Worm (Caenorhabditis elegans) whole organism, late embryonic: Measurements from ENCODE around the gene Y39A1A.21.

Experiments used
- C08G9.2 ChIP-seq: sonication (generic microtip); optimal IDR thresholded peaks from 2 replicates; lab custom pipeline; 2016; ENCODE audit warnings: mild to moderate bottlenecking, missing genetic modification characterization, moderate library complexity, missing compliant biosample characterization
- K02D7.2 ChIP-seq: sonication (generic microtip); optimal IDR thresholded peaks from 2 replicates; lab custom pipeline; 2017; ENCODE audit warnings: mild to moderate bottlenecking, missing genetic modification characterization, missing compliant biosample characterization
- Y22D7AL.16 ChIP-seq: sonication (generic microtip); optimal IDR thresholded peaks from 2 replicates; lab custom pipeline; 2016; ENCODE audit warnings: missing genetic modification characterization, missing compliant biosample characterization
- ama-1 ChIP-seq: fragments of 150-350 bp; optimal IDR thresholded peaks from 2 replicates; lab custom pipeline; 2014
- ceh-14 ChIP-seq: sonication (generic microtip); optimal IDR thresholded peaks from 2 replicates; lab custom pipeline; 2016; ENCODE audit warnings: missing genotype, missing genetic modification characterization, missing compliant biosample characterization
- ceh-18 ChIP-seq: sonication (generic microtip); optimal IDR thresholded peaks from 2 replicates; lab custom pipeline; 2016; ENCODE audit warnings: missing genetic modification characterization, missing compliant biosample characterization
- ceh-2 ChIP-seq: sonication (generic microtip); optimal IDR thresholded peaks from 2 replicates; lab custom pipeline; 2016; ENCODE audit warnings: missing genotype, missing genetic modification characterization, missing compliant biosample characterization
- ceh-22 ChIP-seq: sonication (generic microtip); optimal IDR thresholded peaks from 2 replicates; lab custom pipeline; 2017; ENCODE audit warnings: missing biosample characterization, missing genetic modification characterization
- ceh-30 ChIP-seq: fragments of 150-350 bp; optimal IDR thresholded peaks from 2 replicates; lab custom pipeline; 2014; ENCODE audit warnings: missing biosample characterization, missing genetic modification characterization
- ceh-31 ChIP-seq: sonication (generic microtip); optimal IDR thresholded peaks from 2 replicates; lab custom pipeline; 2016; ENCODE audit warnings: missing genetic modification characterization, missing compliant biosample characterization
- ceh-34 ChIP-seq: sonication (generic microtip); optimal IDR thresholded peaks from 2 replicates; lab custom pipeline; 2016; ENCODE audit warnings: mild to moderate bottlenecking, missing genetic modification characterization, missing compliant biosample characterization
- ceh-48 ChIP-seq: sonication (generic microtip); optimal IDR thresholded peaks from 2 replicates; lab custom pipeline; 2016; ENCODE audit warnings: missing genetic modification characterization, inconsistent platforms, missing compliant biosample characterization
- ceh-6 ChIP-seq: fragments of 200-800 bp; sonication (Bioruptor generic); optimal IDR thresholded peaks from 2 replicates; lab custom pipeline; 2018; ENCODE audit warnings: mild to moderate bottlenecking, missing genetic modification characterization, missing compliant biosample characterization
- ceh-9 ChIP-seq: sonication (generic microtip); optimal IDR thresholded peaks from 2 replicates; lab custom pipeline; 2016; ENCODE audit warnings: mild to moderate bottlenecking, missing genetic modification characterization, inconsistent platforms, missing compliant biosample characterization
- che-1 ChIP-seq: sonication (generic microtip); optimal IDR thresholded peaks from 2 replicates; lab custom pipeline; 2016; ENCODE audit warnings: mild to moderate bottlenecking, missing genetic modification characterization, missing compliant biosample characterization
- dve-1 ChIP-seq: sonication (generic microtip); optimal IDR thresholded peaks from 2 replicates; lab custom pipeline; 2017; ENCODE audit warnings: antibody characterized with exemption, mild to moderate bottlenecking, missing genetic modification characterization, missing compliant biosample characterization
- elt-2 ChIP-seq: sonication (generic microtip); optimal IDR thresholded peaks from 2 replicates; lab custom pipeline; 2016; ENCODE audit warnings: missing genetic modification reagents, missing genetic modification characterization, missing compliant biosample characterization
- ets-4 ChIP-seq: sonication (generic microtip); optimal IDR thresholded peaks from 2 replicates; lab custom pipeline; 2016; ENCODE audit warnings: missing genetic modification characterization, missing compliant biosample characterization
- eyg-1 ChIP-seq: sonication (generic microtip); optimal IDR thresholded peaks from 2 replicates; lab custom pipeline; 2016; ENCODE audit warnings: missing genotype, missing genetic modification characterization, missing compliant biosample characterization
- fax-1 ChIP-seq: sonication (generic microtip); optimal IDR thresholded peaks from 2 replicates; lab custom pipeline; 2016; ENCODE audit warnings: missing genotype, missing genetic modification characterization, missing compliant biosample characterization
- fkh-10 ChIP-seq: fragments of 150-350 bp; optimal IDR thresholded peaks from 2 replicates; lab custom pipeline; 2014; ENCODE audit warnings: missing biosample characterization, missing genetic modification reagents, missing genetic modification characterization
- fkh-6 ChIP-seq: sonication (generic microtip); optimal IDR thresholded peaks from 2 replicates; lab custom pipeline; 2016; ENCODE audit warnings: missing genetic modification characterization, missing compliant biosample characterization
- gmeb-2 ChIP-seq: sonication (generic microtip); optimal IDR thresholded peaks from 2 replicates; lab custom pipeline; 2016; ENCODE audit warnings: missing genetic modification characterization, inconsistent platforms, missing compliant biosample characterization
- hlh-15 ChIP-seq: sonication (generic microtip); optimal IDR thresholded peaks from 2 replicates; lab custom pipeline; 2016; ENCODE audit warnings: missing genetic modification characterization, missing compliant biosample characterization
- hlh-6 ChIP-seq: sonication (generic microtip); optimal IDR thresholded peaks from 2 replicates; lab custom pipeline; 2016; ENCODE audit warnings: missing genotype, missing genetic modification characterization, missing compliant biosample characterization
- hlh-8 ChIP-seq: sonication (generic microtip); optimal IDR thresholded peaks from 2 replicates; lab custom pipeline; 2016; ENCODE audit warnings: missing genotype, missing genetic modification characterization, missing compliant biosample characterization
- lim-6 ChIP-seq: sonication (generic microtip); optimal IDR thresholded peaks from 2 replicates; lab custom pipeline; 2016; ENCODE audit warnings: missing genetic modification characterization, missing compliant biosample characterization
- mec-3 ChIP-seq: sonication (generic microtip); optimal IDR thresholded peaks from 2 replicates; lab custom pipeline; 2016; ENCODE audit warnings: borderline replicate concordance, missing genetic modification characterization, missing compliant biosample characterization
- nfya-1 ChIP-seq: sonication (generic microtip); optimal IDR thresholded peaks from 2 replicates; lab custom pipeline; 2017; ENCODE audit warnings: missing genetic modification characterization, mild to moderate bottlenecking, missing compliant biosample characterization, antibody characterized with exemption, moderate library complexity
- odd-2 ChIP-seq: sonication (generic microtip); optimal IDR thresholded peaks from 2 replicates; lab custom pipeline; 2017; ENCODE audit warnings: antibody characterized with exemption, mild to moderate bottlenecking, missing genetic modification characterization, missing compliant biosample characterization
- pat-9 ChIP-seq: fragments of 200-800 bp; sonication (Bioruptor generic); optimal IDR thresholded peaks from 2 replicates; lab custom pipeline; 2018; ENCODE audit warnings: mild to moderate bottlenecking, missing genetic modification characterization, moderate library complexity, missing compliant biosample characterization
- pha-2 ChIP-seq: sonication (generic microtip); optimal IDR thresholded peaks from 2 replicates; lab custom pipeline; 2017; ENCODE audit warnings: mild to moderate bottlenecking, missing genetic modification characterization, missing compliant biosample characterization
- pha-4 ChIP-seq: fragments of 150-350 bp; optimal IDR thresholded peaks from 2 replicates; lab custom pipeline; 2018; ENCODE audit warnings: missing biosample characterization, missing genetic modification reagents, missing genetic modification characterization
- pros-1 ChIP-seq: fragments of 150-350 bp; optimal IDR thresholded peaks from 2 replicates; lab custom pipeline; 2014; ENCODE audit warnings: missing biosample characterization, missing genetic modification reagents, missing genetic modification characterization
- ref-2 ChIP-seq: sonication (generic microtip); optimal IDR thresholded peaks from 2 replicates; lab custom pipeline; 2016; ENCODE audit warnings: missing genetic modification characterization, missing compliant biosample characterization
- rnt-1 ChIP-seq: sonication (generic microtip); optimal IDR thresholded peaks from 2 replicates; lab custom pipeline; 2016; ENCODE audit warnings: missing genetic modification characterization, missing compliant biosample characterization
- sdc-2 ChIP-seq: sonication (generic microtip); optimal IDR thresholded peaks from 2 replicates; lab custom pipeline; 2016; ENCODE audit warnings: missing genotype, missing genetic modification characterization, missing compliant biosample characterization
- sox-4 ChIP-seq: sonication (generic microtip); optimal IDR thresholded peaks from 2 replicates; lab custom pipeline; 2017; ENCODE audit warnings: mild to moderate bottlenecking, missing genetic modification characterization, inconsistent platforms, missing compliant biosample characterization
- tbx-7 ChIP-seq: sonication (generic microtip); optimal IDR thresholded peaks from 2 replicates; lab custom pipeline; 2016; ENCODE audit warnings: missing genotype, missing genetic modification characterization, missing compliant biosample characterization
- ttx-3 ChIP-seq: sonication (generic microtip); optimal IDR thresholded peaks from 2 replicates; lab custom pipeline; 2016; ENCODE audit warnings: missing genetic modification reagents, missing genetic modification characterization, missing compliant biosample characterization
- unc-55 ChIP-seq: sonication (generic microtip); optimal IDR thresholded peaks from 2 replicates; lab custom pipeline; 2017; ENCODE audit warnings: missing biosample characterization, missing genetic modification reagents, missing genetic modification characterization
- unc-86 ChIP-seq: sonication (generic microtip); optimal IDR thresholded peaks from 2 replicates; lab custom pipeline; 2016; ENCODE audit warnings: missing genetic modification characterization, missing compliant biosample characterization
- zip-5 ChIP-seq: sonication (generic microtip); optimal IDR thresholded peaks from 2 replicates; lab custom pipeline; 2016; ENCODE audit warnings: missing genetic modification characterization, missing compliant biosample characterization

Y39A1A.21 gene

ce11 chrIII:10694294-10694693 is 12.5 kb downstream of the Y39A1A.21 start, which contains the start of the genes Y39A1A.18 and fmo-3:
TSS of gene Y39A1A.18 (minus strand) at chrIII:10694485.
TSS of gene fmo-3 (plus strand) at chrIII:10694681.
- TF ChIP-seq fax-1 (tag; lab: Kevin White, UChicago) (no peak), zip-5 (tag; lab: Kevin White, UChicago) (no peak), pha-2 (tag; lab: Kevin White, UChicago) (no peak), sdc-2 (tag; lab: Kevin White, UChicago) (no peak), sox-4 (no peak), che-1 (tag; lab: Kevin White, UChicago) (no peak), elt-2 (tag; lab: Kevin White, UChicago) (no peak), K02D7.2 (tag; lab: Kevin White, UChicago) (no peak), unc-55 (no peak), Y22D7AL.16 (tag; lab: Kevin White, UChicago) (no peak), odd-2 (tag; lab: Kevin White, UChicago) (no peak), ceh-34 (no peak), hlh-15 (tag; lab: Kevin White, UChicago) (no peak), hlh-8 (tag; lab: Kevin White, UChicago) (no peak), ceh-14 (tag; lab: Kevin White, UChicago) (no peak), hlh-6 (tag; lab: Kevin White, UChicago) (no peak)

ce11 chrIII:10691019-10691418 is 15.8 kb downstream of the Y39A1A.21 start, which contains the start of gene Y39A1A.17:
TSS of gene Y39A1A.17 (minus strand) at chrIII:10691119.
- no peak for TF ChIP-seq ceh-6 (GFP tag; lab: Kevin White, UChicago)
- no peak for TF ChIP-seq K02D7.2 (tag; lab: Kevin White, UChicago)
- no peak for TF ChIP-seq lim-6 (tag; lab: Kevin White, UChicago)
- no peak for TF ChIP-seq Y22D7AL.16 (tag; lab: Kevin White, UChicago)
- TF ChIP-seq ceh-31 (tag; lab: Kevin White, UChicago): no peak
- TF ChIP-seq pha-4 (tag; lab: Kevin White, UChicago): no peak
- no peak for TF ChIP-seq gmeb-2 (tag; lab: Kevin White, UChicago)
- TF ChIP-seq pros-1: no peak
- no peak for TF ChIP-seq ceh-48 (tag; lab: Kevin White, UChicago)
- TF ChIP-seq ceh-22: no peak
- no peak for TF ChIP-seq ets-4 (tag; lab: Kevin White, UChicago)
- no peak for TF ChIP-seq eyg-1 (tag; lab: Kevin White, UChicago)
- TF ChIP-seq ceh-30 (tag; lab: Kevin White, UChicago): no peak
- no peak for TF ChIP-seq ceh-2 (tag; lab: Kevin White, UChicago)
- TF ChIP-seq ceh-9 (tag; lab: Kevin White, UChicago): no peak
- no peak for TF ChIP-seq ceh-18 (tag; lab: Kevin White, UChicago)
- no peak for TF ChIP-seq fkh-10 (GFP tag; lab: Kevin White, UChicago)
- TF ChIP-seq nfya-1 (tag; lab: Kevin White, UChicago): no peak
- TF ChIP-seq hlh-15 (tag; lab: Kevin White, UChicago): no peak

DNA sequence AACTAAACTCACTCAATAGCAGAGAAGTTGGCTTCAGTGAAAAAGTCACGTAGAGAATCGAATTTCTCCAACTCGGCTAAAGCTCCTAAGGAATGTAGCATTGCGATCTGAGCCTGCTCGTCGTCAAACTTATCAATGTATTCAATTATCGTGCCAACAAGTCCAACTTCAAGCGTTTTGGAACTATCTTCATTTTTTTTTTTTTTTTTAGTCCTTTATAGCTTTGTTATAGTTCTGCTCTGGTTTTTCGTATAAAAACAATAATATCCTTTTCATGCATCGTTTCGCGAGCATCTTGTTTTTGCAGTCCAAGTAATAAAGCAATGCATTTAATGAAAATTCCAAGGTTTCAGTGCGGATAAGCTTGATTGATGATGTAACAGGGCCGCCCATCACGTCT is 17.8 kb downstream of the Y39A1A.21 start, which contains the start of gene Y39A1A.31:
Gene Y39A1A.31, minus strand, starts transcription at position 101 of the 400 bp plus-strand sequence.
- no peak for TF ChIP-seq hlh-8 (tag; lab: Kevin White, UChicago)
- no peak for TF ChIP-seq mec-3 (tag; lab: Kevin White, UChicago)
- no peak for TF ChIP-seq unc-86 (tag; lab: Kevin White, UChicago)
- no peak for TF ChIP-seq dve-1 (tag; lab: Kevin White, UChicago)
- no peak for TF ChIP-seq ceh-30 (tag; lab: Kevin White, UChicago)
- TF ChIP-seq ama-1 (lab: Kevin White, UChicago): no peak
- no peak for TF ChIP-seq ceh-34
- TF ChIP-seq ref-2 (tag; lab: Kevin White, UChicago): no peak
- no peak for TF ChIP-seq rnt-1
- no peak for TF ChIP-seq gmeb-2 (tag; lab: Kevin White, UChicago)
- TF ChIP-seq unc-55: no peak
- TF ChIP-seq tbx-7 (tag; lab: Kevin White, UChicago): no peak
- no peak for TF ChIP-seq pat-9
- TF ChIP-seq C08G9.2: no peak
- TF ChIP-seq ttx-3 (tag; lab: Kevin White, UChicago): no peak
- no peak for TF ChIP-seq fkh-6
- no peak for TF ChIP-seq sdc-2 (tag; lab: Kevin White, UChicago)
